Worm (Caenorhabditis elegans) whole organism, mixed stage, embryonic: Measurements from ENCODE around the gene F54D8.10.

ENCODE experiments used
- drap-1 ChIP-seq: fragments of 200-800 bp; sonication (Bioruptor generic); optimal IDR thresholded peaks from 3 replicates; lab custom pipeline; 2018; ENCODE audit warnings: mild to moderate bottlenecking, missing genetic modification characterization, missing compliant biosample characterization
- hlh-1 ChIP-seq: fragments of 150-350 bp; optimal IDR thresholded peaks from 2 replicates; lab custom pipeline; 2014; ENCODE audit warnings: missing biosample characterization, missing genetic modification reagents, missing genetic modification characterization
- nhr-76 ChIP-seq: sonication (generic microtip); optimal IDR thresholded peaks from 2 replicates; lab custom pipeline; 2017; ENCODE audit warnings: missing biosample characterization, missing genetic modification characterization
- pha-4 ChIP-seq: fragments of 150-350 bp; optimal IDR thresholded peaks from 2 replicates; lab custom pipeline; 2018; ENCODE audit warnings: missing biosample characterization, missing genetic modification reagents, missing genetic modification characterization
- snpc-4 ChIP-seq: fragments of 150-350 bp; optimal IDR thresholded peaks from 2 replicates; lab custom pipeline; 2014; ENCODE audit warnings: missing biosample characterization, missing genetic modification characterization

The F54D8.10 gene

ce11 chrIII:5144169-5144568, 49.6 kb downstream of the F54D8.10 start:
- TF ChIP-seq nhr-76 (tag; lab: Kevin White, UChicago), result no peak
- no peak for TF ChIP-seq snpc-4 (tag; lab: Kevin White, UChicago)
- no peak for TF ChIP-seq drap-1 (GFP tag; lab: Kevin White, UChicago)
- TF ChIP-seq pha-4 (tag; lab: Kevin White, UChicago), result no peak
- TF ChIP-seq hlh-1 (tag; lab: Kevin White, UChicago), result no peak
